Worm (Caenorhabditis elegans): ENCODE data around the gene Y53G8B.1.

DNA sequence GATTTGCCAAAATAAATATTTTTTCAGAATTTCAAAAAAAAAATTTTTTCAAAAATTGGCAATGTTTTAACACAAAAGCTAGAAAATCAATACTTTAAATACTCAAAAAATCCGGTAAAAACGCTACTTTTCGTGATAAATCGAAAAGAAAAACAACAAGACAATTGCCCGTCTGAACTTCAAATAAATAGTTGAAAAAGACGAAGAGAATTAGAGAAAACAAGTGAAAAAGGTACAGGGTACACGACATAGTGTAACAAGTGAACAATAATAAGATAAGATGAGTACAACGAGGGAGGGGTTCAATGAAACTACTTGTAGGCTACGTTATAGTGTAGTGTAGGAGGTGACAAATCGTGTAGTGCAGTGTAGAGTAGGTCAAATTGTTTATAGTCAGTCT lies 24.5 kb upstream of the Y53G8B.1 start:
- TF ChIP-seq F13C5.2 (tag; optimal IDR thresholded peaks at IDR 0.05) = no peak
- no peak for TF ChIP-seq ama-1 (optimal IDR thresholded peaks at IDR 0.05)
- TF ChIP-seq hmg-4 (GFP tag; optimal IDR thresholded peaks at IDR 0.05) = no peak
- no peak for TF ChIP-seq ceh-36 (tag; optimal IDR thresholded peaks at IDR 0.05)
- no peak for TF ChIP-seq tbx-37 (GFP tag; conservative IDR thresholded peaks at IDR 0.05)
- no peak for TF ChIP-seq ets-7 (tag; optimal IDR thresholded peaks at IDR 0.05)
- no peak for TF ChIP-seq flt-1 (GFP tag; IDR thresholded peaks at IDR 0.05)

Measured in whole organism, early embryonic.